Worm (Caenorhabditis elegans) whole organism, late embryonic: ENCODE measurements around the gene C39B5.6.

ENCODE experiments used
- C08G9.2 ChIP-seq: sonication (generic microtip); optimal IDR thresholded peaks from 2 replicates; lab custom pipeline; 2016; ENCODE audit warnings: mild to moderate bottlenecking, missing genetic modification characterization, moderate library complexity, missing compliant biosample characterization
- C38D4.7 ChIP-seq: fragments of 200-800 bp; sonication (Bioruptor generic); optimal IDR thresholded peaks from 2 replicates; lab custom pipeline; 2018; ENCODE audit warnings: mild to moderate bottlenecking, missing genetic modification characterization, moderate library complexity, missing compliant biosample characterization
- K02D7.2 ChIP-seq: sonication (generic microtip); optimal IDR thresholded peaks from 2 replicates; lab custom pipeline; 2017; ENCODE audit warnings: mild to moderate bottlenecking, missing genetic modification characterization, missing compliant biosample characterization
- K09A11.1 ChIP-seq: sonication (generic microtip); optimal IDR thresholded peaks from 2 replicates; lab custom pipeline; 2017; ENCODE audit warnings: antibody characterized with exemption, mild to moderate bottlenecking, missing genetic modification characterization, missing compliant biosample characterization; ENCODE audit not compliant: insufficient read depth
- Y22D7AL.16 ChIP-seq: sonication (generic microtip); optimal IDR thresholded peaks from 2 replicates; lab custom pipeline; 2016; ENCODE audit warnings: missing genetic modification characterization, missing compliant biosample characterization
- ahr-1 ChIP-seq: sonication (generic microtip); optimal IDR thresholded peaks from 2 replicates; lab custom pipeline; 2016; ENCODE audit warnings: missing genetic modification characterization, missing compliant biosample characterization
- ama-1 ChIP-seq: fragments of 150-350 bp; optimal IDR thresholded peaks from 2 replicates; lab custom pipeline; 2014
- ceh-14 ChIP-seq: sonication (generic microtip); optimal IDR thresholded peaks from 2 replicates; lab custom pipeline; 2016; ENCODE audit warnings: missing genotype, missing genetic modification characterization, missing compliant biosample characterization
- ceh-19 ChIP-seq: fragments of 200-800 bp; sonication (Bioruptor generic); optimal IDR thresholded peaks from 2 replicates; lab custom pipeline; 2018; ENCODE audit warnings: mild to moderate bottlenecking, missing genetic modification characterization, missing compliant biosample characterization
- ceh-2 ChIP-seq: sonication (generic microtip); optimal IDR thresholded peaks from 2 replicates; lab custom pipeline; 2016; ENCODE audit warnings: missing genotype, missing genetic modification characterization, missing compliant biosample characterization
- ceh-22 ChIP-seq: sonication (generic microtip); optimal IDR thresholded peaks from 2 replicates; lab custom pipeline; 2017; ENCODE audit warnings: missing biosample characterization, missing genetic modification characterization
- ceh-24 ChIP-seq: sonication (generic microtip); optimal IDR thresholded peaks from 2 replicates; lab custom pipeline; 2016; ENCODE audit warnings: mild to moderate bottlenecking, missing genetic modification characterization, missing compliant biosample characterization
- ceh-30 ChIP-seq: fragments of 150-350 bp; optimal IDR thresholded peaks from 2 replicates; lab custom pipeline; 2014; ENCODE audit warnings: missing biosample characterization, missing genetic modification characterization
- ceh-31 ChIP-seq: sonication (generic microtip); optimal IDR thresholded peaks from 2 replicates; lab custom pipeline; 2016; ENCODE audit warnings: missing genetic modification characterization, missing compliant biosample characterization
- ceh-34 ChIP-seq: sonication (generic microtip); optimal IDR thresholded peaks from 2 replicates; lab custom pipeline; 2016; ENCODE audit warnings: mild to moderate bottlenecking, missing genetic modification characterization, missing compliant biosample characterization
- ceh-48 ChIP-seq: sonication (generic microtip); optimal IDR thresholded peaks from 2 replicates; lab custom pipeline; 2016; ENCODE audit warnings: missing genetic modification characterization, inconsistent platforms, missing compliant biosample characterization
- ceh-9 ChIP-seq: sonication (generic microtip); optimal IDR thresholded peaks from 2 replicates; lab custom pipeline; 2016; ENCODE audit warnings: mild to moderate bottlenecking, missing genetic modification characterization, inconsistent platforms, missing compliant biosample characterization
- che-1 ChIP-seq: sonication (generic microtip); optimal IDR thresholded peaks from 2 replicates; lab custom pipeline; 2016; ENCODE audit warnings: mild to moderate bottlenecking, missing genetic modification characterization, missing compliant biosample characterization
- dve-1 ChIP-seq: sonication (generic microtip); optimal IDR thresholded peaks from 2 replicates; lab custom pipeline; 2017; ENCODE audit warnings: antibody characterized with exemption, mild to moderate bottlenecking, missing genetic modification characterization, missing compliant biosample characterization
- elt-2 ChIP-seq: sonication (generic microtip); optimal IDR thresholded peaks from 2 replicates; lab custom pipeline; 2016; ENCODE audit warnings: missing genetic modification reagents, missing genetic modification characterization, missing compliant biosample characterization
- elt-4 ChIP-seq: sonication (generic microtip); optimal IDR thresholded peaks from 2 replicates; lab custom pipeline; 2016; ENCODE audit warnings: missing genetic modification characterization, missing compliant biosample characterization
- ets-4 ChIP-seq: sonication (generic microtip); optimal IDR thresholded peaks from 2 replicates; lab custom pipeline; 2016; ENCODE audit warnings: missing genetic modification characterization, missing compliant biosample characterization
- eyg-1 ChIP-seq: sonication (generic microtip); optimal IDR thresholded peaks from 2 replicates; lab custom pipeline; 2016; ENCODE audit warnings: missing genotype, missing genetic modification characterization, missing compliant biosample characterization
- fax-1 ChIP-seq: sonication (generic microtip); optimal IDR thresholded peaks from 2 replicates; lab custom pipeline; 2016; ENCODE audit warnings: missing genotype, missing genetic modification characterization, missing compliant biosample characterization
- fkh-10 ChIP-seq: fragments of 150-350 bp; optimal IDR thresholded peaks from 2 replicates; lab custom pipeline; 2014; ENCODE audit warnings: missing biosample characterization, missing genetic modification reagents, missing genetic modification characterization
- fkh-6 ChIP-seq: sonication (generic microtip); optimal IDR thresholded peaks from 2 replicates; lab custom pipeline; 2016; ENCODE audit warnings: missing genetic modification characterization, missing compliant biosample characterization
- gmeb-2 ChIP-seq: sonication (generic microtip); optimal IDR thresholded peaks from 2 replicates; lab custom pipeline; 2016; ENCODE audit warnings: missing genetic modification characterization, inconsistent platforms, missing compliant biosample characterization
- hlh-13 ChIP-seq: fragments of 200-800 bp; sonication (Bioruptor generic); optimal IDR thresholded peaks from 2 replicates; lab custom pipeline; 2018; ENCODE audit warnings: mild to moderate bottlenecking, missing genetic modification characterization, missing compliant biosample characterization
- hlh-15 ChIP-seq: sonication (generic microtip); optimal IDR thresholded peaks from 2 replicates; lab custom pipeline; 2016; ENCODE audit warnings: missing genetic modification characterization, missing compliant biosample characterization
- hlh-30 ChIP-seq: sonication (generic microtip); optimal IDR thresholded peaks from 2 replicates; lab custom pipeline; 2017; ENCODE audit warnings: antibody characterized with exemption, missing genetic modification characterization, missing compliant biosample characterization; ENCODE audit not compliant: insufficient read depth
- hlh-8 ChIP-seq: sonication (generic microtip); optimal IDR thresholded peaks from 2 replicates; lab custom pipeline; 2016; ENCODE audit warnings: missing genotype, missing genetic modification characterization, missing compliant biosample characterization
- lim-6 ChIP-seq: sonication (generic microtip); optimal IDR thresholded peaks from 2 replicates; lab custom pipeline; 2016; ENCODE audit warnings: missing genetic modification characterization, missing compliant biosample characterization
- mec-3 ChIP-seq: sonication (generic microtip); optimal IDR thresholded peaks from 2 replicates; lab custom pipeline; 2016; ENCODE audit warnings: borderline replicate concordance, missing genetic modification characterization, missing compliant biosample characterization
- nhr-11 ChIP-seq: fragments of 150-350 bp; optimal IDR thresholded peaks from 2 replicates; lab custom pipeline; 2014; ENCODE audit warnings: missing biosample characterization, missing genetic modification characterization
- nhr-232 ChIP-seq: sonication (generic microtip); optimal IDR thresholded peaks from 2 replicates; lab custom pipeline; 2016; ENCODE audit warnings: missing genetic modification characterization, missing compliant biosample characterization
- npax-4 ChIP-seq: sonication (generic microtip); optimal IDR thresholded peaks from 2 replicates; lab custom pipeline; 2016; ENCODE audit warnings: missing genetic modification characterization, missing compliant biosample characterization
- odd-2 ChIP-seq: sonication (generic microtip); optimal IDR thresholded peaks from 2 replicates; lab custom pipeline; 2017; ENCODE audit warnings: antibody characterized with exemption, mild to moderate bottlenecking, missing genetic modification characterization, missing compliant biosample characterization
- pag-3 ChIP-seq: sonication (generic microtip); optimal IDR thresholded peaks from 2 replicates; lab custom pipeline; 2016; ENCODE audit warnings: missing compliant biosample characterization, missing genetic modification characterization, borderline replicate concordance
- pat-9 ChIP-seq: fragments of 200-800 bp; sonication (Bioruptor generic); optimal IDR thresholded peaks from 2 replicates; lab custom pipeline; 2018; ENCODE audit warnings: mild to moderate bottlenecking, missing genetic modification characterization, moderate library complexity, missing compliant biosample characterization
- pax-1 ChIP-seq: fragments of 150-350 bp; optimal IDR thresholded peaks from 2 replicates; lab custom pipeline; 2014; ENCODE audit warnings: missing biosample characterization, missing genetic modification characterization
- pha-2 ChIP-seq: sonication (generic microtip); optimal IDR thresholded peaks from 2 replicates; lab custom pipeline; 2017; ENCODE audit warnings: mild to moderate bottlenecking, missing genetic modification characterization, missing compliant biosample characterization
- pha-4 ChIP-seq: fragments of 150-350 bp; optimal IDR thresholded peaks from 2 replicates; lab custom pipeline; 2018; ENCODE audit warnings: missing biosample characterization, missing genetic modification reagents, missing genetic modification characterization
- pros-1 ChIP-seq: fragments of 150-350 bp; optimal IDR thresholded peaks from 2 replicates; lab custom pipeline; 2014; ENCODE audit warnings: missing biosample characterization, missing genetic modification reagents, missing genetic modification characterization
- rnt-1 ChIP-seq: sonication (generic microtip); optimal IDR thresholded peaks from 2 replicates; lab custom pipeline; 2016; ENCODE audit warnings: missing genetic modification characterization, missing compliant biosample characterization
- sdc-2 ChIP-seq: sonication (generic microtip); optimal IDR thresholded peaks from 2 replicates; lab custom pipeline; 2016; ENCODE audit warnings: missing genotype, missing genetic modification characterization, missing compliant biosample characterization
- sox-2 ChIP-seq: fragments of 200-800 bp; sonication (Bioruptor generic); IDR thresholded peaks from 2 replicates; pipeline ENCODE4 v1.3.6; 2022; ENCODE audit warnings: missing genetic modification reagents, missing genetic modification characterization, missing compliant biosample characterization
- sox-4 ChIP-seq: sonication (generic microtip); optimal IDR thresholded peaks from 2 replicates; lab custom pipeline; 2017; ENCODE audit warnings: mild to moderate bottlenecking, missing genetic modification characterization, inconsistent platforms, missing compliant biosample characterization
- syd-9 ChIP-seq: sonication (generic microtip); optimal IDR thresholded peaks from 2 replicates; lab custom pipeline; 2016; ENCODE audit warnings: mild to moderate bottlenecking, missing genetic modification characterization, moderate library complexity, missing compliant biosample characterization
- tbx-7 ChIP-seq: sonication (generic microtip); optimal IDR thresholded peaks from 2 replicates; lab custom pipeline; 2016; ENCODE audit warnings: missing genotype, missing genetic modification characterization, missing compliant biosample characterization
- ttx-3 ChIP-seq: sonication (generic microtip); optimal IDR thresholded peaks from 2 replicates; lab custom pipeline; 2016; ENCODE audit warnings: missing genetic modification reagents, missing genetic modification characterization, missing compliant biosample characterization
- unc-42 ChIP-seq: sonication (generic microtip); optimal IDR thresholded peaks from 2 replicates; lab custom pipeline; 2016; ENCODE audit warnings: missing genotype, missing genetic modification characterization, missing compliant biosample characterization
- unc-55 ChIP-seq: sonication (generic microtip); optimal IDR thresholded peaks from 2 replicates; lab custom pipeline; 2017; ENCODE audit warnings: missing biosample characterization, missing genetic modification reagents, missing genetic modification characterization
- zip-5 ChIP-seq: sonication (generic microtip); optimal IDR thresholded peaks from 2 replicates; lab custom pipeline; 2016; ENCODE audit warnings: missing genetic modification characterization, missing compliant biosample characterization

The C39B5.6 gene

DNA sequence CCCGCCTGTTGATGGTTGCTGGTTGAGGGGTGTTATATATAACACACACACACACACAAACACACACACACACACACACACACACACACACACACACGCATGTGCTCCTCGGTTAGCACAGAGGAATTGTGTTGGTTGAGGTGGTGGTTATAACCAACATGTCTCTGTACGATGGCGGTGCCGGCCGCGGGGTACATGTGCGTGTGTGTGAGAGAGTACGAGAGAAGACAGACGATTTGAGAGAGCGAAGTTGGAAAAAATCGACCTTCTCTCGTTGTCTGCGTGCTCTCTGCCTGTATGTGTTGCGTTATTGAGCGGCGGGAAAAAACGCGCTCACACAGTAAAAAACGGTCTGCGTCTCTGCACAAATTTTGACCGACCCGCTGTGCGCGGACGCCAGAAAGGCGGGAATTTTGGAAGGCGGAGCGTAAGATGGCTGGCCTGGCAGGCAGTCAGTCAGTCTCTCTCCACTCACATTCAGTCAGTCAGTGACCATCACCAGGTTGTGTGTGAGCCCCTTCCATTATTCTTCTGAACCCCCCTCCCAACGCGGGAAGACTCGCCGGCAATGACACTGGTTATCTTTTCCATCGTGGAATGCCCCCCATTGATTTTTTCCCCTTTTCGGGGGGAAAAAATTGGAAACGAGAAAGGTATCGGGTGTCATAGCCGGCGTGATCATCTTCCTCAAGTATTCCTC, 25.8 kb upstream of the C39B5.6 start:
- TF ChIP-seq hlh-13 (no peak), C38D4.7 (GFP tag; lab: Kevin White, UChicago) (no peak), ceh-30 (no peak), ama-1 (lab: Kevin White, UChicago) (no peak), pha-2 (tag; lab: Kevin White, UChicago) (peak; percentile 59), sox-4 (tag; lab: Kevin White, UChicago) (no peak), pax-1 (no peak), pag-3 (tag; lab: Kevin White, UChicago) (no peak), dve-1 (tag; lab: Kevin White, UChicago) (peak; percentile 75), fax-1 (tag; lab: Kevin White, UChicago) (no peak), ceh-34 (tag; lab: Kevin White, UChicago) (peak; percentile 62), lim-6 (tag; lab: Kevin White, UChicago) (no peak), ceh-24 (no peak), K02D7.2 (tag; lab: Kevin White, UChicago) (no peak), hlh-30 (tag; lab: Kevin White, UChicago) (peak; percentile 35), ceh-19 (GFP tag; lab: Kevin White, UChicago) (peak; percentile 27), nhr-11 (tag; lab: Kevin White, UChicago) (no peak), npax-4 (tag; lab: Kevin White, UChicago) (no peak), pros-1 (tag; lab: Kevin White, UChicago) (peak; percentile 28), syd-9 (tag; lab: Kevin White, UChicago) (no peak), ceh-31 (tag; lab: Kevin White, UChicago) (peak; percentile 53), sdc-2 (tag; lab: Kevin White, UChicago) (no peak), ets-4 (tag; lab: Kevin White, UChicago) (peak; percentile 47), zip-5 (tag; lab: Kevin White, UChicago) (no peak), odd-2 (tag; lab: Kevin White, UChicago) (no peak), unc-55 (no peak), hlh-15 (no peak), ceh-2 (tag; lab: Kevin White, UChicago) (peak; percentile 54), C08G9.2 (no peak), ceh-9 (tag; lab: Kevin White, UChicago) (no peak), ahr-1 (tag; lab: Kevin White, UChicago) (no peak), ceh-48 (no peak), K09A11.1 (tag; lab: Kevin White, UChicago) (no peak), sox-2 (GFP tag; lab: Robert Waterston, UW) (no peak), ceh-22 (tag; lab: Kevin White, UChicago) (no peak), pat-9 (tag; lab: Kevin White, UChicago) (no peak), pha-4 (tag; lab: Kevin White, UChicago) (no peak), gmeb-2 (tag; lab: Kevin White, UChicago) (no peak), eyg-1 (no peak), ceh-14 (tag; lab: Kevin White, UChicago) (no peak), fkh-6 (tag; lab: Kevin White, UChicago) (no peak), ttx-3 (tag; lab: Kevin White, UChicago) (no peak), rnt-1 (tag; lab: Kevin White, UChicago) (peak; percentile 72), hlh-8 (peak; percentile 51), mec-3 (tag; lab: Kevin White, UChicago) (no peak), fkh-10 (GFP tag; lab: Kevin White, UChicago) (no peak), Y22D7AL.16 (tag; lab: Kevin White, UChicago) (no peak), nhr-232 (tag; lab: Kevin White, UChicago) (no peak), tbx-7 (tag; lab: Kevin White, UChicago) (no peak), elt-4 (no peak), che-1 (no peak), unc-42 (tag; lab: Kevin White, UChicago) (no peak), elt-2 (tag; lab: Kevin White, UChicago) (peak; percentile 56)
